Worm (Caenorhabditis elegans) whole organism, late embryonic: ENCODE results near the gene irld-66.

Source experiments
- ama-1 ChIP-seq: fragments of 150-350 bp; optimal IDR thresholded peaks from 2 replicates; lab custom pipeline; 2014
- ceh-30 ChIP-seq: fragments of 150-350 bp; optimal IDR thresholded peaks from 2 replicates; lab custom pipeline; 2014; ENCODE audit warnings: missing biosample characterization, missing genetic modification characterization
- fkh-10 ChIP-seq: fragments of 150-350 bp; optimal IDR thresholded peaks from 2 replicates; lab custom pipeline; 2014; ENCODE audit warnings: missing biosample characterization, missing genetic modification reagents, missing genetic modification characterization
- pax-1 ChIP-seq: fragments of 150-350 bp; optimal IDR thresholded peaks from 2 replicates; lab custom pipeline; 2014; ENCODE audit warnings: missing biosample characterization, missing genetic modification characterization
- pros-1 ChIP-seq: fragments of 150-350 bp; optimal IDR thresholded peaks from 2 replicates; lab custom pipeline; 2014; ENCODE audit warnings: missing biosample characterization, missing genetic modification reagents, missing genetic modification characterization
- ttx-3 ChIP-seq: sonication (generic microtip); optimal IDR thresholded peaks from 2 replicates; lab custom pipeline; 2016; ENCODE audit warnings: missing genetic modification reagents, missing genetic modification characterization, missing compliant biosample characterization
- ztf-16 ChIP-seq: sonication (generic microtip); optimal IDR thresholded peaks from 2 replicates; lab custom pipeline; 2017; ENCODE audit warnings: missing genetic modification characterization, missing compliant biosample characterization

- TF ChIP-seq pros-1 (tag; lab: Kevin White, UChicago): no peak
- no peak for TF ChIP-seq ceh-30 (tag; lab: Kevin White, UChicago)
- no peak for TF ChIP-seq ama-1 (lab: Kevin White, UChicago)
- TF ChIP-seq ztf-16 (tag; lab: Kevin White, UChicago): no peak
- TF ChIP-seq ttx-3 (tag; lab: Kevin White, UChicago): no peak
- TF ChIP-seq fkh-10 (GFP tag; lab: Kevin White, UChicago): no peak
- TF ChIP-seq pax-1: no peak
Observed at ce11 chrII:2963619-2964018, 23.0 kb upstream of the irld-66 start.
